Worm (Caenorhabditis elegans) whole organism, early embryonic: ENCODE data around the gene E02C12.9.

Experiments
- B0310.2 ChIP-seq: sonication (generic microtip); optimal IDR thresholded peaks from 2 replicates; lab custom pipeline; 2016; ENCODE audit warnings: mild to moderate bottlenecking, missing genetic modification characterization, missing compliant biosample characterization
- F13C5.2 ChIP-seq: sonication (generic microtip); optimal IDR thresholded peaks from 2 replicates; lab custom pipeline; 2017; ENCODE audit warnings: mild to moderate bottlenecking, missing genetic modification characterization, inconsistent platforms, missing compliant biosample characterization
- ama-1 ChIP-seq: fragments of 150-350 bp; optimal IDR thresholded peaks from 2 replicates; lab custom pipeline; 2014
- ceh-13 ChIP-seq: fragments of 200-800 bp; sonication (Bioruptor generic); optimal IDR thresholded peaks from 2 replicates; lab custom pipeline; 2018; ENCODE audit warnings: mild to moderate bottlenecking, missing genetic modification characterization, missing compliant biosample characterization
- flt-1 ChIP-seq: fragments of 200-800 bp; sonication (Bioruptor generic); IDR thresholded peaks from 2 replicates; pipeline ENCODE4 v1.3.6; 2022; ENCODE audit warnings: missing genetic modification characterization, missing compliant biosample characterization
- hmg-4 ChIP-seq: fragments of 200-800 bp; sonication (Bioruptor generic); optimal IDR thresholded peaks from 2 replicates; lab custom pipeline; 2018; ENCODE audit warnings: mild to moderate bottlenecking, missing genetic modification characterization, missing compliant biosample characterization
- hnd-1 ChIP-seq: sonication (generic microtip); optimal IDR thresholded peaks from 2 replicates; lab custom pipeline; 2016; ENCODE audit warnings: missing genetic modification characterization, missing compliant biosample characterization
- pes-1 ChIP-seq: fragments of 200-800 bp; sonication (Bioruptor generic); IDR thresholded peaks from 2 replicates; pipeline ENCODE4 v1.3.6; 2022; ENCODE audit warnings: missing genetic modification reagents, missing genetic modification characterization, missing compliant biosample characterization
- scrt-1 ChIP-seq: fragments of 200-800 bp; sonication (Bioruptor generic); IDR thresholded peaks from 2 replicates; pipeline ENCODE4 v1.3.6; 2022; ENCODE audit warnings: missing genetic modification characterization, missing compliant biosample characterization
- sea-1 ChIP-seq: fragments of 200-800 bp; sonication (Bioruptor generic); conservative IDR thresholded peaks from 2 replicates; pipeline ENCODE4 v1.3.6; 2022; ENCODE audit warnings: missing genetic modification characterization, missing compliant biosample characterization
- tbx-37 ChIP-seq: fragments of 200-800 bp; sonication (Bioruptor generic); conservative IDR thresholded peaks from 2 replicates; pipeline ENCODE4 v1.3.6; 2022; ENCODE audit warnings: missing genetic modification reagents, missing genetic modification characterization, missing compliant biosample characterization
- tra-4 ChIP-seq: sonication (generic microtip); optimal IDR thresholded peaks from 2 replicates; lab custom pipeline; 2017; ENCODE audit warnings: missing genetic modification characterization, missing compliant biosample characterization

DNA sequence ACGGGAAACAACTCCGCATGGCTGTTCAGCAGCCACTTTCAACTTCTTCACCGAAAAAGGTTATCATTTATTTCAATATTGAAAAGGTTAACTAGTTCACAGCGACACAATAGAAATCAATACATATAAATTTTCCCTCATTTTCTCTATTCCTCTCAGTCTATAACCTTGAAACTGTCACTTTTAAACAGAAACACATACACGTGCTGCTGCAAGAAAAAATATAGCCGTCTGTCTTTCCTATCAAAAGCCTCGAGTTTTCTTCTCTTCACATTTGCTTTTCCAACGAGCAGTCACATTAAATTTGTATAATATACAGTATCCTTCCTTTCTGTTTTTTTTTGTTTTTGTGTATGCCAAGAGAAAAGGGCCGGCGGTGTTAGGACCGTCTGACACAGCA, 51.1 kb downstream of the E02C12.9 start:
- TF ChIP-seq ama-1 (lab: Kevin White, UChicago) (no peak), ceh-13 (GFP tag; lab: Kevin White, UChicago) (no peak), pes-1 (GFP tag; lab: Robert Waterston, UW) (no peak), tra-4 (tag; lab: Kevin White, UChicago) (no peak), flt-1 (GFP tag; lab: Robert Waterston, UW) (no peak), scrt-1 (no peak), B0310.2 (tag; lab: Kevin White, UChicago) (no peak), F13C5.2 (tag; lab: Kevin White, UChicago) (no peak), tbx-37 (no peak), hmg-4 (GFP tag; lab: Kevin White, UChicago) (no peak), hnd-1 (tag; lab: Kevin White, UChicago) (no peak), sea-1 (GFP tag; lab: Robert Waterston, UW) (no peak)
